Fruit fly (Drosophila melanogaster) whole organism, embryonic: Measurements from ENCODE around the gene LysRS.

ENCODE experiments used
- ATbp ChIP-seq: fragments of 200-800 bp; sonication (Bioruptor generic); optimal IDR thresholded peaks from 2 replicates; lab custom pipeline; 2017; ENCODE audit warnings: missing biosample characterization, mild to moderate bottlenecking, missing genetic modification characterization, missing genetic modification reagents
- CG10321 ChIP-seq: fragments of 200-800 bp; sonication (Bioruptor generic); IDR thresholded peaks from 2 replicates; pipeline ENCODE4 v1.3.6; 2022; ENCODE audit warnings: missing biosample characterization, missing genetic modification characterization
- CG10462 ChIP-seq: fragments of 200-800 bp; sonication (Bioruptor generic); optimal IDR thresholded peaks from 2 replicates; lab custom pipeline; 2016; ENCODE audit warnings: missing biosample characterization, missing genetic modification characterization
- CG11696 ChIP-seq: fragments of 200-800 bp; sonication (Bioruptor generic); IDR thresholded peaks from 2 replicates; pipeline ENCODE4 v1.3.6; 2022; ENCODE audit warnings: missing biosample characterization, missing genetic modification characterization
- CG14014 ChIP-seq: fragments of 200-800 bp; sonication (Bioruptor generic); IDR thresholded peaks from 2 replicates; pipeline ENCODE4 v1.3.6; 2022; ENCODE audit warnings: missing biosample characterization, missing genetic modification characterization
- CG1647 ChIP-seq: fragments of 200-800 bp; sonication (Bioruptor generic); optimal IDR thresholded peaks from 3 replicates; lab custom pipeline; 2016; ENCODE audit warnings: missing biosample characterization, missing genetic modification characterization
- CG18011 ChIP-seq: fragments of 200-800 bp; sonication (Bioruptor generic); optimal IDR thresholded peaks from 2 replicates; lab custom pipeline; 2017; ENCODE audit warnings: missing biosample characterization, missing genetic modification characterization, mild to moderate bottlenecking, moderate library complexity, missing genotype
- CG31224 ChIP-seq: fragments of 200-800 bp; sonication (Bioruptor generic); IDR thresholded peaks from 2 replicates; pipeline ENCODE4 v1.3.6; 2022; ENCODE audit warnings: missing biosample characterization, missing genetic modification characterization
- CG3726 ChIP-seq: fragments of 200-800 bp; sonication (Bioruptor generic); IDR thresholded peaks from 3 replicates; pipeline ENCODE4, ENCODE4 v1.3.6; 2022; ENCODE audit warnings: missing biosample characterization, missing genetic modification characterization
- CG4424 ChIP-seq: fragments of 200-800 bp; sonication (Bioruptor generic); optimal IDR thresholded peaks from 3 replicates; lab custom pipeline; 2016; ENCODE audit warnings: missing biosample characterization, missing genetic modification characterization
- CG4617 ChIP-seq: fragments of 200-800 bp; sonication (Bioruptor generic); optimal IDR thresholded peaks from 3 replicates; lab custom pipeline; 2016; ENCODE audit warnings: missing biosample characterization, missing genetic modification characterization, borderline replicate concordance
- CG6689 ChIP-seq: fragments of 200-800 bp; sonication (Bioruptor generic); IDR thresholded peaks from 2 replicates; pipeline ENCODE4 v1.3.6; 2022; ENCODE audit warnings: missing biosample characterization, missing genetic modification characterization
- CG7372 ChIP-seq: fragments of 200-800 bp; sonication (Bioruptor generic); IDR thresholded peaks from 2 replicates; pipeline ENCODE4 v1.3.6; 2022; ENCODE audit warnings: missing biosample characterization, missing genetic modification characterization
- CG7987 ChIP-seq: fragments of 200-800 bp; sonication (Bioruptor generic); optimal IDR thresholded peaks from 2 replicates; lab custom pipeline; 2018; ENCODE audit warnings: missing biosample characterization, mild to moderate bottlenecking, missing genetic modification characterization, moderate library complexity
- CG9727 ChIP-seq: fragments of 200-800 bp; sonication (Bioruptor generic); optimal IDR thresholded peaks from 3 replicates; lab custom pipeline; 2017; ENCODE audit warnings: missing biosample characterization, mild to moderate bottlenecking, missing genetic modification characterization
- Dad ChIP-seq: fragments of 200-800 bp; sonication (Bioruptor generic); optimal IDR thresholded peaks from 3 replicates; lab custom pipeline; 2016; ENCODE audit warnings: missing biosample characterization, missing genetic modification characterization
- Dref ChIP-seq: fragments of 200-800 bp; sonication (Bioruptor generic); IDR thresholded peaks from 2 replicates; pipeline ENCODE4 v1.3.6; 2022; ENCODE audit warnings: missing biosample characterization, missing genetic modification characterization
- Eip74EF ChIP-seq, 2 experiments: fragments of 200-800 bp in 1 of 2; fragments of >200 bp in 1 of 2; sonication (Bioruptor generic) in 1 of 2; optimal IDR thresholded peaks; 2 replicates each; lab custom pipeline; 2017 to 2019; ENCODE audit warnings: missing biosample characterization in 2 of 2, missing genetic modification characterization in 2 of 2, mild to moderate bottlenecking in 1 of 2, moderate library complexity in 1 of 2
- Ets97D ChIP-seq: fragments of 200-800 bp; sonication (Bioruptor generic); optimal IDR thresholded peaks from 3 replicates; lab custom pipeline; 2016; ENCODE audit warnings: missing biosample characterization, missing genetic modification characterization
- Fer3 ChIP-seq: fragments of 200-800 bp; sonication (Bioruptor generic); optimal IDR thresholded peaks from 2 replicates; lab custom pipeline; 2018; ENCODE audit warnings: missing biosample characterization, mild to moderate bottlenecking, missing genetic modification characterization, moderate library complexity
- GATAe ChIP-seq: fragments of 200-800 bp; sonication (Bioruptor generic); conservative IDR thresholded peaks from 2 replicates; pipeline ENCODE4 v1.3.6; 2022; ENCODE audit warnings: missing biosample characterization, missing genetic modification characterization
- Gug ChIP-seq: fragments of 200-800 bp; sonication (Bioruptor generic); IDR thresholded peaks from 4 replicates; pipeline ENCODE4 v1.3.6; 2022; ENCODE audit warnings: missing biosample characterization, missing genetic modification characterization
- HLHmδ ChIP-seq: fragments of 200-800 bp; sonication (Bioruptor generic); optimal IDR thresholded peaks from 2 replicates; lab custom pipeline; 2018; ENCODE audit warnings: missing biosample characterization, mild to moderate bottlenecking, missing genetic modification characterization, moderate library complexity
- Hmx ChIP-seq: fragments of 200-800 bp; sonication (Bioruptor generic); optimal IDR thresholded peaks from 2 replicates; lab custom pipeline; 2016; ENCODE audit warnings: missing biosample characterization, missing genetic modification characterization
- Hr78 ChIP-seq, 2 experiments: fragments of 200-800 bp in 1 of 2; fragments of >200 bp in 1 of 2; sonication (Bioruptor generic) in 1 of 2; optimal IDR thresholded peaks; 2 replicates each; lab custom pipeline; 2017 to 2019; ENCODE audit warnings: missing biosample characterization in 2 of 2, missing genetic modification characterization in 2 of 2, mild to moderate bottlenecking in 1 of 2, moderate library complexity in 1 of 2
- MTF-1 ChIP-seq: fragments of 200-800 bp; sonication (Bioruptor generic); optimal IDR thresholded peaks from 2 replicates; lab custom pipeline; 2018; ENCODE audit warnings: missing biosample characterization, mild to moderate bottlenecking, missing genetic modification characterization, borderline replicate concordance
- Rx ChIP-seq: fragments of 200-800 bp; sonication (Bioruptor generic); IDR thresholded peaks from 2 replicates; pipeline ENCODE4 v1.3.6; 2022; ENCODE audit warnings: missing biosample characterization, missing genetic modification characterization
- Six4 ChIP-seq: fragments of 200-800 bp; sonication (Bioruptor generic); optimal IDR thresholded peaks from 2 replicates; lab custom pipeline; 2016; ENCODE audit warnings: missing biosample characterization, missing genetic modification characterization
- Tbp ChIP-seq: fragments of >200 bp; optimal IDR thresholded peaks from 2 replicates; lab custom pipeline; 2018; ENCODE audit warnings: missing biosample characterization, missing genetic modification characterization
- al ChIP-seq: fragments of 200-800 bp; sonication (Bioruptor generic); IDR thresholded peaks from 2 replicates; pipeline ENCODE4 v1.3.6; 2022; ENCODE audit warnings: missing biosample characterization, missing genetic modification characterization
- ash1 ChIP-seq: fragments of 200-800 bp; sonication (Bioruptor generic); optimal IDR thresholded peaks from 2 replicates; lab custom pipeline; 2018; ENCODE audit warnings: missing biosample characterization, mild to moderate bottlenecking, missing genetic modification characterization
- bcd ChIP-seq: fragments of 200-800 bp; sonication (Bioruptor generic); optimal IDR thresholded peaks from 2 replicates; lab custom pipeline; 2017; ENCODE audit warnings: missing biosample characterization, mild to moderate bottlenecking, missing genetic modification characterization
- cato ChIP-seq: fragments of 200-800 bp; sonication (Bioruptor generic); optimal IDR thresholded peaks from 2 replicates; lab custom pipeline; 2016; ENCODE audit warnings: missing biosample characterization, missing genetic modification characterization, borderline replicate concordance
- grn ChIP-seq: fragments of 200-800 bp; sonication (Bioruptor generic); optimal IDR thresholded peaks from 3 replicates; lab custom pipeline; 2017; ENCODE audit warnings: missing biosample characterization, missing genetic modification characterization
- gro ChIP-seq: fragments of 200-800 bp; sonication (Bioruptor generic); optimal IDR thresholded peaks from 2 replicates; lab custom pipeline; 2016; ENCODE audit warnings: missing biosample characterization, missing genetic modification characterization
- hb ChIP-seq: fragments of 200-800 bp; sonication (Bioruptor generic); IDR thresholded peaks from 3 replicates; pipeline ENCODE4 v1.3.6; 2022; ENCODE audit warnings: missing biosample characterization, missing genetic modification characterization; ENCODE audit not compliant: partially characterized antibody
- her ChIP-seq: fragments of 200-800 bp; sonication (Bioruptor generic); optimal IDR thresholded peaks from 2 replicates; lab custom pipeline; 2016; ENCODE audit warnings: missing biosample characterization, missing genetic modification characterization
- lab ChIP-seq: fragments of 200-800 bp; sonication (Bioruptor generic); optimal IDR thresholded peaks from 3 replicates; lab custom pipeline; 2017; ENCODE audit warnings: missing biosample characterization, missing genetic modification characterization, mild to moderate bottlenecking, moderate library complexity, missing genetic modification reagents
- mam ChIP-seq: fragments of 200-800 bp; sonication (Bioruptor generic); optimal IDR thresholded peaks from 3 replicates; lab custom pipeline; 2016; ENCODE audit warnings: missing biosample characterization, missing genetic modification characterization
- nom ChIP-seq: fragments of 200-800 bp; sonication (Bioruptor generic); optimal IDR thresholded peaks from 2 replicates; lab custom pipeline; 2017; ENCODE audit warnings: missing biosample characterization, missing genetic modification characterization, mild to moderate bottlenecking, moderate library complexity, missing genetic modification reagents
- p53 ChIP-seq: fragments of 200-800 bp; sonication (Bioruptor generic); optimal IDR thresholded peaks from 2 replicates; lab custom pipeline; 2016; ENCODE audit warnings: missing biosample characterization, missing genetic modification characterization
- pb ChIP-seq: fragments of 200-800 bp; sonication (Bioruptor generic); optimal IDR thresholded peaks from 3 replicates; lab custom pipeline; 2016; ENCODE audit warnings: missing biosample characterization, missing genetic modification characterization
- ranshi ChIP-seq: fragments of 200-800 bp; sonication (Bioruptor generic); IDR thresholded peaks from 2 replicates; pipeline ENCODE4 v1.3.6; 2022; ENCODE audit warnings: missing biosample characterization, missing genetic modification characterization
- rib ChIP-seq: fragments of 200-800 bp; sonication (Bioruptor generic); IDR thresholded peaks from 2 replicates; pipeline ENCODE4 v1.3.6; 2022; ENCODE audit warnings: missing biosample characterization, missing genetic modification characterization
- sima ChIP-seq: fragments of 200-800 bp; sonication (Bioruptor generic); optimal IDR thresholded peaks from 2 replicates; lab custom pipeline; 2016; ENCODE audit warnings: missing biosample characterization, missing genetic modification characterization
- slbo ChIP-seq: fragments of 200-800 bp; sonication (Bioruptor generic); IDR thresholded peaks from 2 replicates; pipeline ENCODE4 v1.3.6; 2022; ENCODE audit warnings: missing biosample characterization, missing genetic modification characterization
- sug ChIP-seq: fragments of 200-800 bp; optimal IDR thresholded peaks from 2 replicates; lab custom pipeline; 2019; ENCODE audit warnings: missing biosample characterization, mild to moderate bottlenecking, missing genetic modification characterization, moderate library complexity
- unc-4 ChIP-seq: fragments of 200-800 bp; sonication (Bioruptor generic); IDR thresholded peaks from 2 replicates; pipeline ENCODE4 v1.3.6; 2022; ENCODE audit warnings: missing biosample characterization, missing genetic modification characterization; ENCODE audit not compliant: partially characterized antibody
- wek ChIP-seq: fragments of 200-800 bp; sonication (Bioruptor generic); optimal IDR thresholded peaks from 3 replicates; lab custom pipeline; 2018; ENCODE audit warnings: missing biosample characterization, mild to moderate bottlenecking, missing genetic modification characterization, moderate library complexity

The LysRS gene

dm6 chrX:9576504-9577337, 32.0 kb downstream of the LysRS start (continued):
- TF ChIP-seq gro (GFP tag; lab: Kevin White, UChicago) (peak; percentile 5), CG18011 (no peak), MTF-1 (GFP tag; lab: Kevin White, UChicago) (no peak), nom (GFP tag; lab: Kevin White, UChicago) (no peak), Dref (GFP tag; lab: Robert Waterston, UW) (no peak), CG11696 (GFP tag; lab: Robert Waterston, UW) (peak; percentile 63; the same call in 1 of the 2 replicates), pb (no peak), CG10321 (GFP tag; lab: Robert Waterston, UW) (no peak), ranshi (no peak), ATbp (GFP tag; lab: Kevin White, UChicago) (no peak), CG31224 (no peak), grn (peak; percentile 56), HLHmδ (GFP tag; lab: Kevin White, UChicago) (no peak), rib (peak; percentile 32; the same call in 1 of the 2 replicates), Hr78 (GFP tag; optimal IDR thresholded peaks at IDR 0.05; lab: Kevin White, UChicago) (no peak), Eip74EF (GFP tag; optimal IDR thresholded peaks at IDR 0.05; lab: Kevin White, UChicago) (peak in 1 of 2 experiments; percentile 47), CG6689 (GFP tag; lab: Robert Waterston, UW) (no peak), Dad (GFP tag; lab: Kevin White, UChicago) (no peak), bcd (GFP tag; lab: Kevin White, UChicago) (no peak), CG10462 (no peak), sug (tag; lab: Kevin White, UChicago) (peak; percentile 82), wek (GFP tag; lab: Kevin White, UChicago) (no peak), her (GFP tag; lab: Kevin White, UChicago) (no peak), sima (GFP tag; lab: Kevin White, UChicago) (no peak), CG14014 (GFP tag; lab: Robert Waterston, UW) (no peak), lab (GFP tag; lab: Kevin White, UChicago) (peak; percentile 34), CG4424 (GFP tag; lab: Kevin White, UChicago) (no peak), slbo (GFP tag; lab: Robert Waterston, UW) (no peak), p53 (GFP tag; lab: Kevin White, UChicago) (no peak), Gug (GFP tag; lab: Robert Waterston, UW) (no peak), Ets97D (GFP tag; lab: Kevin White, UChicago) (no peak), hb (GFP tag; lab: Robert Waterston, UW) (no peak), al (GFP tag; lab: Robert Waterston, UW) (no peak), CG7987 (peak; percentile 5), cato (GFP tag; lab: Kevin White, UChicago) (no peak), CG9727 (GFP tag; lab: Kevin White, UChicago) (no peak), GATAe (GFP tag; lab: Robert Waterston, UW) (0 out of 2 replicates have a peak, but pooled peaks have one; percentile 24), unc-4 (GFP tag; lab: Robert Waterston, UW) (no peak), Six4 (GFP tag; lab: Kevin White, UChicago) (no peak), Fer3 (no peak), CG7372 (no peak), CG4617 (no peak), mam (no peak), CG3726 (GFP tag; lab: Robert Waterston, UW) (no peak), ash1 (GFP tag; lab: Kevin White, UChicago) (no peak), Tbp (GFP tag; lab: Kevin White, UChicago) (no peak), Rx (GFP tag; lab: Robert Waterston, UW) (no peak), Hmx (GFP tag; lab: Kevin White, UChicago) (no peak), CG1647 (no peak)
